Worm (Caenorhabditis elegans): ENCODE measurements around the gene C14C10.1.

C14C10.1 gene

ce11 chrV:12542683-12543319, 45.3 kb upstream of the C14C10.1 start:
- no peak for TF ChIP-seq unc-42 (tag; optimal IDR thresholded peaks at IDR 0.05)
- TF ChIP-seq hlh-8 (tag; optimal IDR thresholded peaks at IDR 0.05), result no peak
- no peak for TF ChIP-seq hlh-6 (tag; optimal IDR thresholded peaks at IDR 0.05)
- TF ChIP-seq ceh-34 (tag; optimal IDR thresholded peaks at IDR 0.05), result no peak
- no peak for TF ChIP-seq ceh-48 (tag; optimal IDR thresholded peaks at IDR 0.05)
- TF ChIP-seq pha-2 (tag; optimal IDR thresholded peaks at IDR 0.05), result no peak
- no peak for TF ChIP-seq pqm-1 (tag; optimal IDR thresholded peaks at IDR 0.05)
- TF ChIP-seq ceh-9 (tag; optimal IDR thresholded peaks at IDR 0.05), result no peak
- no peak for TF ChIP-seq ceh-18 (tag; optimal IDR thresholded peaks at IDR 0.05)
- no peak for TF ChIP-seq lin-11 (tag; optimal IDR thresholded peaks at IDR 0.05)
- no peak for TF ChIP-seq ceh-14 (tag; optimal IDR thresholded peaks at IDR 0.05)
- no peak for TF ChIP-seq ceh-45 (GFP tag; IDR thresholded peaks at IDR 0.05)
- no peak for TF ChIP-seq sdc-2 (tag; optimal IDR thresholded peaks at IDR 0.05)
- TF ChIP-seq gmeb-2 (tag; optimal IDR thresholded peaks at IDR 0.05), result no peak
- no peak for TF ChIP-seq ref-2 (tag; optimal IDR thresholded peaks at IDR 0.05)

ce11 chrV:12548830-12549229, 39.3 kb upstream of the C14C10.1 start:
- no peak for TF ChIP-seq ttx-3 (tag; optimal IDR thresholded peaks at IDR 0.05)
- no peak for TF ChIP-seq elt-4 (tag; optimal IDR thresholded peaks at IDR 0.05)
- no peak for TF ChIP-seq pha-2 (tag; optimal IDR thresholded peaks at IDR 0.05)
- TF ChIP-seq dmd-4 (tag; optimal IDR thresholded peaks at IDR 0.05; ENCODE audit: borderline replicate concordance), result no peak
- no peak for TF ChIP-seq C08G9.2 (tag; optimal IDR thresholded peaks at IDR 0.05)
- TF ChIP-seq ahr-1 (tag; optimal IDR thresholded peaks at IDR 0.05), result no peak
- no peak for TF ChIP-seq pros-1 (tag; optimal IDR thresholded peaks at IDR 0.05)
- no peak for TF ChIP-seq lin-11 (tag; optimal IDR thresholded peaks at IDR 0.05)
- no peak for TF ChIP-seq zip-5 (tag; optimal IDR thresholded peaks at IDR 0.05)
- TF ChIP-seq pax-1 (tag; optimal IDR thresholded peaks at IDR 0.05), result no peak
- TF ChIP-seq T23F11.4 (GFP tag; optimal IDR thresholded peaks at IDR 0.05), result no peak
- TF ChIP-seq hlh-30 (tag; optimal IDR thresholded peaks at IDR 0.05; ENCODE audit: insufficient read depth), result no peak
- no peak for TF ChIP-seq ceh-19 (GFP tag; optimal IDR thresholded peaks at IDR 0.05)
- no peak for TF ChIP-seq unc-3 (GFP tag; conservative IDR thresholded peaks at IDR 0.05)
- no peak for TF ChIP-seq unc-3 (tag; optimal IDR thresholded peaks at IDR 0.05)
- TF ChIP-seq unc-42 (tag; optimal IDR thresholded peaks at IDR 0.05), result no peak
- no peak for TF ChIP-seq hlh-8 (tag; optimal IDR thresholded peaks at IDR 0.05)
- TF ChIP-seq nhr-232 (tag; optimal IDR thresholded peaks at IDR 0.05), result no peak
- TF ChIP-seq ceh-48 (tag; optimal IDR thresholded peaks at IDR 0.05), result no peak
- TF ChIP-seq hlh-6 (tag; optimal IDR thresholded peaks at IDR 0.05), result no peak
- TF ChIP-seq ref-2 (tag; optimal IDR thresholded peaks at IDR 0.05), result no peak

ce11 chrV:12549604-12550003, 38.5 kb upstream of the C14C10.1 start:
- no peak for TF ChIP-seq ttx-3 (tag; optimal IDR thresholded peaks at IDR 0.05)
- no peak for TF ChIP-seq ama-1 (optimal IDR thresholded peaks at IDR 0.05)
- TF ChIP-seq pha-4 (tag; optimal IDR thresholded peaks at IDR 0.05), result no peak
- TF ChIP-seq dve-1 (tag; optimal IDR thresholded peaks at IDR 0.05), result no peak
- no peak for TF ChIP-seq odd-2 (tag; optimal IDR thresholded peaks at IDR 0.05)
- TF ChIP-seq ceh-14 (tag; optimal IDR thresholded peaks at IDR 0.05), result no peak
- no peak for TF ChIP-seq ceh-34 (tag; optimal IDR thresholded peaks at IDR 0.05)
- TF ChIP-seq gmeb-2 (tag; optimal IDR thresholded peaks at IDR 0.05), result no peak
- TF ChIP-seq rnt-1 (tag; optimal IDR thresholded peaks at IDR 0.05), result no peak
- TF ChIP-seq pat-9 (tag; optimal IDR thresholded peaks at IDR 0.05), result no peak
- no peak for TF ChIP-seq pqm-1 (tag; optimal IDR thresholded peaks at IDR 0.05)
- no peak for TF ChIP-seq ceh-45 (GFP tag; IDR thresholded peaks at IDR 0.05)
- no peak for TF ChIP-seq fax-1 (tag; optimal IDR thresholded peaks at IDR 0.05)
- no peak for TF ChIP-seq unc-42 (tag; optimal IDR thresholded peaks at IDR 0.05)
- TF ChIP-seq C08G9.2 (tag; optimal IDR thresholded peaks at IDR 0.05), result no peak
- TF ChIP-seq sox-2 (GFP tag; IDR thresholded peaks at IDR 0.05), result no peak
- TF ChIP-seq ceh-6 (GFP tag; optimal IDR thresholded peaks at IDR 0.05), result no peak

All from whole organism, late embryonic.